Worm (Caenorhabditis elegans): Measurements from ENCODE around the gene cyh-1.
A peak's percentile ranks its signal among the peaks of the same experiment; 100 is the strongest.
"Not testable (repeated sequence)": the region's sequence is repeated elsewhere in the genome, so short reads cannot be mapped to it uniquely, and the experiment has no call there.

cyh-1 gene

DNA sequence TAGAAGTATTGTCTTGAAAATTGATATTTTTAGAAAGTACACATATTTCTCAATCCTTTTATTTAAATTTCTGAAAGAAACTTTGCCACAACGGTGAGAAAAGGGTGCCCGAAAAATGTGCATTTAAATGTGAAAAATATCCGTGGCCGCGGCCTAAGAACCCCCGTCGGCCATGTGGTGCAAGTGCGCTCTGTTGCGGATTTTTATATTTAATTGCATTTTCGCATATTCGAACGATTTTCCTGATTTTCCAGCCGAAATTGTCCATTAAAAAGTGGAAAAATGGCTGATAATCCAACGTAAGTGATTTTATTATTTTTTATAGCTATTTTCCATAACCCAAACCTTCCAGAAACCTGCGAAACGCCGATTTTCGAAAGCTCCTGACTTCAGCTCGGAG, 22.6 kb upstream of the cyh-1 start, which contains the start of gene smu-2 (continued):
- TF ChIP-seq lin-13 (GFP tag; optimal IDR thresholded peaks at IDR 0.05) (no peak), ceh-28 (tag; optimal IDR thresholded peaks at IDR 0.05) (no peak), dmd-8 (GFP tag; IDR thresholded peaks at IDR 0.05) (no peak), dmd-6 (GFP tag; IDR thresholded peaks at IDR 0.05) (peak; percentile 31), madf-5 (GFP tag; IDR thresholded peaks at IDR 0.05) (no peak; a peak in 1 of 4 replicates), nhr-6 (tag; optimal IDR thresholded peaks at IDR 0.05) (no peak), T26A8.4 (GFP tag; IDR thresholded peaks at IDR 0.05) (no peak), Y48G9A.11 (GFP tag; IDR thresholded peaks at IDR 0.05) (no peak), ama-1 (optimal IDR thresholded peaks at IDR 0.05) (no peak), unc-39 (tag; optimal IDR thresholded peaks at IDR 0.05) (no peak), ZK546.5 (tag; optimal IDR thresholded peaks at IDR 0.05) (no peak), zip-11 (GFP tag; IDR thresholded peaks at IDR 0.05) (no peak), aha-1 (tag) (peak; percentile 95), lsy-2 (tag; optimal IDR thresholded peaks at IDR 0.05) (no peak), unc-130 (GFP tag; optimal IDR thresholded peaks at IDR 0.05) (peak; percentile 89), daf-8 (GFP tag; IDR thresholded peaks at IDR 0.05) (no peak), rbr-2 (tag; optimal IDR thresholded peaks at IDR 0.05) (peak; percentile 43), ctbp-1 (GFP tag; IDR thresholded peaks at IDR 0.05) (no peak), ceh-20 (GFP tag; IDR thresholded peaks at IDR 0.05) (no peak), mep-1 (tag; optimal IDR thresholded peaks at IDR 0.05) (no peak), dpl-1 (GFP tag; optimal IDR thresholded peaks at IDR 0.05) (peak; percentile 62), F44E2.7 (GFP tag; IDR thresholded peaks at IDR 0.05) (no peak), ztf-11 (tag; optimal IDR thresholded peaks at IDR 0.05) (no peak), nhr-42 (GFP tag; IDR thresholded peaks at IDR 0.05) (no peak), vab-7 (GFP tag; IDR thresholded peaks at IDR 0.05) (no peak), nhr-48 (tag; optimal IDR thresholded peaks at IDR 0.05) (no peak), jun-1 (tag; optimal IDR thresholded peaks at IDR 0.05) (no peak), nhr-11 (tag; optimal IDR thresholded peaks at IDR 0.05) (peak; percentile 11), mes-2 (tag; optimal IDR thresholded peaks at IDR 0.05; ENCODE audit: poor library complexity, severe bottlenecking) (peak; percentile 97), unc-62 (GFP tag; optimal IDR thresholded peaks at IDR 0.05 in 1 of 2) (no peak), unc-62 (tag; optimal IDR thresholded peaks at IDR 0.05) (no peak), fkh-10 (GFP tag; optimal IDR thresholded peaks at IDR 0.05) (peak; percentile 28), nhr-237 (tag; optimal IDR thresholded peaks at IDR 0.05) (no peak), lin-1 (GFP tag; IDR thresholded peaks at IDR 0.05) (no peak), lim-7 (GFP tag; IDR thresholded peaks at IDR 0.05) (no peak), attf-4 (tag; optimal IDR thresholded peaks at IDR 0.05) (no peak), aly-2 (tag; optimal IDR thresholded peaks at IDR 0.05) (no peak), zip-2 (tag; optimal IDR thresholded peaks at IDR 0.05) (no peak), hlh-11 (tag; optimal IDR thresholded peaks at IDR 0.05) (no peak), skn-1 (tag; optimal IDR thresholded peaks at IDR 0.05) (no peak), ZK337.2 (GFP tag; IDR thresholded peaks at IDR 0.05) (peak; percentile 74; the same call in 1 of the 2 replicates)

DNA sequence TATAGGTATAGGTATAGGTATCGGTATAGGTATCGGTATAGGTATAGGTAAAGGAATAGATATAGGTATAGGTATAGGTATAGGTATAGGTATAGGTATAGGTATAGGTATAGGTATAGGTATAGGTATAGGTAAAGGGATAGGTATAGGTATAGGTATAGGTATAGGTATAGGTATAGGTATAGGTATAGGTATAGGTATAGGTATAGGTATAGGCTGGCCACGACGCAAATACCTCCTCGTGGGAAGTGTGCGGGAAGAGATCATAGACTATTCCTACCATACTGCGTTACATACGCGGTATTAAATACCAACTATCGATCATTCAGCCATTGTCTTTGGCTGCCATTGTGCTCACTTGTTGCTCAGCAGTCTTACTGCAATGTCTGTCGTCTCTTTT, 14.0 kb upstream of the cyh-1 start, which contains the start of gene fbxb-112:
fbxb-112 (plus strand) TSS at position 301 of the 400 bp plus-strand sequence.
- TF ChIP-seq F37D6.2 (tag; optimal IDR thresholded peaks at IDR 0.05); nhr-42 (GFP tag; IDR thresholded peaks at IDR 0.05); zfp-3 (GFP tag; conservative IDR thresholded peaks at IDR 0.05): not testable (repeated sequence)

DNA sequence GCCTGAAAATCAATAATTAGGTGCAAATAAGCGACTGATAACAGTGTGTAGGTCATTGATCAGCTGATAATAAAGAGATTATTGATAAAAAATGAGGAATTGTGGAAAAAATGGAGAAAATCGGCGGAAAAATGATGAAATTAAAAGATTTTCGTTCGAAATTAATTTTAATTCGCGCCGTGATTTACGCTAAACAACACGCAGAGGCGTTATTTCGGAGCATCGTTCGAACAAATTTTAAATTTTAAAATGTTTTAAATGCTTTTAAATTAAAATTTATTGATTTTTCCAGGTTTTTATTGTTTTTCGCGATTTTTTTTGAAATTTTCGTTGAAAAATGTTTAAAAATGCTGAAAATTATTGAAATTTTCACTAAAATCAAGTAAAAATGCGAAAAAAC, 5.4 kb upstream of the cyh-1 start, which contains the start of gene Y49F6B.9:
Y49F6B.9 (minus strand) TSS at position 2 of the 400 bp plus-strand sequence.
- TF ChIP-seq T26A8.4 (GFP tag; IDR thresholded peaks at IDR 0.05) (no peak), Y48G9A.11 (GFP tag; IDR thresholded peaks at IDR 0.05) (peak; percentile 94), madf-5 (GFP tag; IDR thresholded peaks at IDR 0.05) (no peak), nhr-6 (tag; optimal IDR thresholded peaks at IDR 0.05) (no peak), dmd-9 (GFP tag; IDR thresholded peaks at IDR 0.05) (no peak), aha-1 (tag) (peak; percentile 87)
